Fruit fly (Drosophila melanogaster) whole organism, embryonic: ENCODE measurements around the gene Trm1.
A peak's percentile ranks its signal among the peaks of the same experiment; 100 is the strongest.

Experiments used
- Adf1 ChIP-seq: fragments of 200-800 bp; sonication (Bioruptor generic); IDR thresholded peaks from 2 replicates; pipeline ENCODE4 v1.3.6; 2022; ENCODE audit warnings: missing biosample characterization, missing genetic modification characterization
- CG10321 ChIP-seq: fragments of 200-800 bp; sonication (Bioruptor generic); IDR thresholded peaks from 2 replicates; pipeline ENCODE4 v1.3.6; 2022; ENCODE audit warnings: missing biosample characterization, missing genetic modification characterization
- CG10959 ChIP-seq: fragments of 200-800 bp; sonication (Bioruptor generic); IDR thresholded peaks from 2 replicates; pipeline ENCODE4 v1.3.6; 2022; ENCODE audit warnings: missing biosample characterization, missing genetic modification characterization
- CG11560 ChIP-seq: fragments of 200-800 bp; sonication (Bioruptor generic); IDR thresholded peaks from 3 replicates; pipeline ENCODE4 v1.3.6; 2022; ENCODE audit warnings: missing biosample characterization, missing genetic modification characterization
- CG11696 ChIP-seq: fragments of 200-800 bp; sonication (Bioruptor generic); IDR thresholded peaks from 2 replicates; pipeline ENCODE4 v1.3.6; 2022; ENCODE audit warnings: missing biosample characterization, missing genetic modification characterization
- CG12071 ChIP-seq: fragments of 200-800 bp; sonication (Bioruptor generic); optimal IDR thresholded peaks from 3 replicates; lab custom pipeline; 2018; ENCODE audit warnings: missing biosample characterization, mild to moderate bottlenecking, missing genetic modification characterization
- CG13296 ChIP-seq: fragments of 200-800 bp; sonication (Bioruptor generic); optimal IDR thresholded peaks from 3 replicates; lab custom pipeline; 2018; ENCODE audit warnings: missing biosample characterization, mild to moderate bottlenecking, missing genetic modification characterization
- CG13775 ChIP-seq: fragments of 200-800 bp; sonication (Bioruptor generic); optimal IDR thresholded peaks from 3 replicates; lab custom pipeline; 2017; ENCODE audit warnings: missing biosample characterization, mild to moderate bottlenecking, missing genetic modification characterization
- CG14965 ChIP-seq: fragments of 200-800 bp; sonication (Bioruptor generic); optimal IDR thresholded peaks from 2 replicates; lab custom pipeline; 2016; ENCODE audit warnings: missing biosample characterization, missing genetic modification characterization, borderline replicate concordance
- CG1647 ChIP-seq: fragments of 200-800 bp; sonication (Bioruptor generic); optimal IDR thresholded peaks from 3 replicates; lab custom pipeline; 2016; ENCODE audit warnings: missing biosample characterization, missing genetic modification characterization
- CG17328 ChIP-seq: fragments of 200-800 bp; sonication (Bioruptor generic); IDR thresholded peaks from 2 replicates; pipeline ENCODE4 v1.3.6; 2022; ENCODE audit warnings: missing biosample characterization, missing genetic modification characterization
- CG17359 ChIP-seq: fragments of 200-800 bp; sonication (Bioruptor generic); optimal IDR thresholded peaks from 3 replicates; lab custom pipeline; 2018; ENCODE audit warnings: missing biosample characterization, mild to moderate bottlenecking, missing genetic modification characterization, moderate library complexity
- CG17361 ChIP-seq: fragments of 200-800 bp; sonication (Bioruptor generic); IDR thresholded peaks from 3 replicates; pipeline ENCODE4 v1.3.6; 2022; ENCODE audit warnings: missing biosample characterization, missing genetic modification characterization
- CG18476 ChIP-seq: fragments of 200-800 bp; sonication (Bioruptor generic); optimal IDR thresholded peaks from 2 replicates; lab custom pipeline; 2016; ENCODE audit warnings: missing biosample characterization, mild to moderate bottlenecking, missing genetic modification characterization
- CG2120 ChIP-seq: fragments of 200-800 bp; sonication (Bioruptor generic); optimal IDR thresholded peaks from 3 replicates; lab custom pipeline; 2016; ENCODE audit warnings: missing biosample characterization, missing genetic modification characterization
- CG2199 ChIP-seq: fragments of 200-800 bp; sonication (Bioruptor generic); IDR thresholded peaks from 3 replicates; pipeline ENCODE4 v1.3.6; 2022; ENCODE audit warnings: missing biosample characterization, missing genetic modification characterization
- CG2678 ChIP-seq: fragments of 200-800 bp; sonication (Bioruptor generic); optimal IDR thresholded peaks from 3 replicates; lab custom pipeline; 2019; ENCODE audit warnings: missing biosample characterization, mild to moderate bottlenecking, missing genetic modification characterization, moderate library complexity
- CG3163 ChIP-seq: fragments of 200-800 bp; sonication (Bioruptor generic); optimal IDR thresholded peaks from 3 replicates; lab custom pipeline; 2016; ENCODE audit warnings: missing biosample characterization, missing genetic modification characterization
- CG4730 ChIP-seq: fragments of 200-800 bp; sonication (Bioruptor generic); IDR thresholded peaks from 2 replicates; pipeline ENCODE4 v1.3.6; 2022; ENCODE audit warnings: missing biosample characterization, missing genetic modification characterization
- CG5180 ChIP-seq: fragments of 200-800 bp; sonication (Bioruptor generic); optimal IDR thresholded peaks from 3 replicates; lab custom pipeline; 2017; ENCODE audit warnings: missing biosample characterization, missing genetic modification characterization, mild to moderate bottlenecking, moderate library complexity, missing genetic modification reagents
- CG5953 ChIP-seq: fragments of 200-800 bp; sonication (Bioruptor generic); IDR thresholded peaks from 2 replicates; pipeline ENCODE4 v1.3.6; 2022; ENCODE audit warnings: missing biosample characterization, missing genetic modification characterization
- CG7357 ChIP-seq: fragments of 200-800 bp; sonication (Bioruptor generic); IDR thresholded peaks from 3 replicates; pipeline ENCODE4 v1.3.6; 2022; ENCODE audit warnings: missing biosample characterization, missing genetic modification characterization
- CG7745 ChIP-seq: fragments of 200-800 bp; sonication (Bioruptor generic); optimal IDR thresholded peaks from 2 replicates; lab custom pipeline; 2018; ENCODE audit warnings: missing biosample characterization, mild to moderate bottlenecking, missing genetic modification characterization, moderate library complexity
- CG7963 ChIP-seq: fragments of 200-800 bp; sonication (Bioruptor generic); IDR thresholded peaks from 3 replicates; pipeline ENCODE4 v1.3.6; 2022; ENCODE audit warnings: missing biosample characterization, missing genetic modification characterization; ENCODE audit not compliant: partially characterized antibody
- CG9215 ChIP-seq: fragments of 200-800 bp; sonication (Bioruptor generic); IDR thresholded peaks from 2 replicates; pipeline ENCODE4 v1.3.6; 2022; ENCODE audit warnings: missing biosample characterization, missing genetic modification characterization
- CG9876 ChIP-seq: fragments of 200-800 bp; sonication (Bioruptor generic); optimal IDR thresholded peaks from 2 replicates; lab custom pipeline; 2016; ENCODE audit warnings: missing biosample characterization, missing genetic modification characterization
- Ets65A ChIP-seq: fragments of 200-800 bp; sonication (Bioruptor generic); peaks from one replicate; lab custom pipeline; 2016; ENCODE audit warnings: missing biosample characterization, missing genetic modification characterization
- HLH4C ChIP-seq: fragments of 200-800 bp; sonication (Bioruptor generic); IDR thresholded peaks from 3 replicates; pipeline ENCODE4 v1.3.6; 2022; ENCODE audit warnings: missing biosample characterization, missing genetic modification characterization; ENCODE audit not compliant: partially characterized antibody
- HLH54F ChIP-seq: fragments of 200-800 bp; sonication (Bioruptor generic); optimal IDR thresholded peaks from 3 replicates; lab custom pipeline; 2016; ENCODE audit warnings: missing biosample characterization, missing genetic modification characterization
- HLHmδ ChIP-seq: fragments of 200-800 bp; sonication (Bioruptor generic); optimal IDR thresholded peaks from 2 replicates; lab custom pipeline; 2018; ENCODE audit warnings: missing biosample characterization, mild to moderate bottlenecking, missing genetic modification characterization, moderate library complexity
- HmgD ChIP-seq: fragments of 200-800 bp; sonication (Bioruptor generic); optimal IDR thresholded peaks from 3 replicates; lab custom pipeline; 2016; ENCODE audit warnings: missing biosample characterization, missing genetic modification characterization
- Hr39 ChIP-seq: fragments of >200 bp; optimal IDR thresholded peaks from 2 replicates; lab custom pipeline; 2017
- Med ChIP-seq: fragments of 200-800 bp; sonication (Bioruptor generic); peaks from one replicate; lab custom pipeline; 2016; ENCODE audit warnings: missing biosample characterization, missing genetic modification characterization, mild to moderate bottlenecking, inconsistent platforms, moderate library complexity
- Meics ChIP-seq: fragments of 200-800 bp; sonication (Bioruptor generic); optimal IDR thresholded peaks from 2 replicates; lab custom pipeline; 2017; ENCODE audit warnings: missing biosample characterization, mild to moderate bottlenecking, missing genetic modification characterization
- NC2α ChIP-seq: fragments of 200-800 bp; sonication (Bioruptor generic); optimal IDR thresholded peaks from 2 replicates; lab custom pipeline; 2016; ENCODE audit warnings: missing biosample characterization, missing genetic modification characterization
- Ravus ChIP-seq: fragments of 200-800 bp; sonication (Bioruptor generic); IDR thresholded peaks from 2 replicates; pipeline ENCODE4 v1.3.6; 2022; ENCODE audit warnings: missing biosample characterization, missing genetic modification characterization
- Sox100B ChIP-seq: fragments of 200-800 bp; sonication (Bioruptor generic); optimal IDR thresholded peaks from 3 replicates; lab custom pipeline; 2018; ENCODE audit warnings: missing biosample characterization, mild to moderate bottlenecking, missing genetic modification characterization
- ab ChIP-seq: fragments of 200-800 bp; sonication (Bioruptor generic); optimal IDR thresholded peaks from 2 replicates; lab custom pipeline; 2016; ENCODE audit warnings: missing biosample characterization, missing genetic modification characterization
- ap ChIP-seq: fragments of 200-800 bp; sonication (Bioruptor generic); IDR thresholded peaks from 2 replicates; pipeline ENCODE4 v1.3.6; 2022; ENCODE audit warnings: missing biosample characterization, missing genetic modification characterization
- danr ChIP-seq: fragments of 200-800 bp; sonication (Bioruptor generic); IDR thresholded peaks from 2 replicates; pipeline ENCODE4 v1.3.6; 2022; ENCODE audit warnings: missing biosample characterization, missing genetic modification characterization
- emc ChIP-seq: fragments of 200-800 bp; sonication (Bioruptor generic); optimal IDR thresholded peaks from 2 replicates; lab custom pipeline; 2016; ENCODE audit warnings: missing biosample characterization, missing genetic modification characterization
- en ChIP-seq: fragments of 200-800 bp; sonication (Bioruptor generic); optimal IDR thresholded peaks from 2 replicates; lab custom pipeline; 2016; ENCODE audit warnings: missing biosample characterization, missing genetic modification characterization
- esg ChIP-seq: fragments of 200-800 bp; sonication (Bioruptor generic); conservative IDR thresholded peaks from 2 replicates; pipeline ENCODE4 v1.3.6; 2022; ENCODE audit warnings: missing biosample characterization, missing genetic modification characterization
- gfzf ChIP-seq: fragments of 200-800 bp; sonication (Bioruptor generic); optimal IDR thresholded peaks from 2 replicates; lab custom pipeline; 2016; ENCODE audit warnings: missing biosample characterization, mild to moderate bottlenecking, missing genetic modification characterization, moderate library complexity
- inv ChIP-seq: fragments of 200-800 bp; sonication (Bioruptor generic); IDR thresholded peaks from 2 replicates; pipeline ENCODE4 v1.3.6; 2022; ENCODE audit warnings: missing biosample characterization, missing genetic modification characterization; ENCODE audit not compliant: partially characterized antibody
- mam ChIP-seq: fragments of 200-800 bp; sonication (Bioruptor generic); optimal IDR thresholded peaks from 3 replicates; lab custom pipeline; 2016; ENCODE audit warnings: missing biosample characterization, missing genetic modification characterization
- nerfin-2 ChIP-seq: fragments of 200-800 bp; sonication (Bioruptor generic); IDR thresholded peaks from 2 replicates; pipeline ENCODE4 v1.3.6; 2022; ENCODE audit warnings: missing biosample characterization, missing genetic modification characterization; ENCODE audit not compliant: partially characterized antibody
- pita ChIP-seq: fragments of 200-800 bp; sonication (Bioruptor generic); optimal IDR thresholded peaks from 2 replicates; lab custom pipeline; 2017; ENCODE audit warnings: missing biosample characterization, mild to moderate bottlenecking, missing genetic modification characterization
- ro ChIP-seq: fragments of 200-800 bp; sonication (Bioruptor generic); IDR thresholded peaks from 2 replicates; pipeline ENCODE4 v1.3.6; 2022; ENCODE audit warnings: missing biosample characterization, missing genetic modification characterization
- sob ChIP-seq: fragments of 200-800 bp; sonication (Bioruptor generic); IDR thresholded peaks from 2 replicates; pipeline ENCODE4 v1.3.6; 2022; ENCODE audit warnings: missing biosample characterization, missing genetic modification characterization
- tx ChIP-seq: fragments of 200-800 bp; sonication (Bioruptor generic); optimal IDR thresholded peaks from 2 replicates; lab custom pipeline; 2016; ENCODE audit warnings: missing biosample characterization, missing genetic modification characterization
- usp ChIP-seq: fragments of >200 bp; optimal IDR thresholded peaks from 2 replicates; lab custom pipeline; 2017; ENCODE audit warnings: missing biosample characterization, missing genetic modification characterization
- zfh1 ChIP-seq: fragments of 200-800 bp; sonication (Bioruptor generic); IDR thresholded peaks from 3 replicates; pipeline ENCODE4 v1.3.6; 2022; ENCODE audit warnings: missing biosample characterization, missing genetic modification characterization

Trm1 gene

DNA sequence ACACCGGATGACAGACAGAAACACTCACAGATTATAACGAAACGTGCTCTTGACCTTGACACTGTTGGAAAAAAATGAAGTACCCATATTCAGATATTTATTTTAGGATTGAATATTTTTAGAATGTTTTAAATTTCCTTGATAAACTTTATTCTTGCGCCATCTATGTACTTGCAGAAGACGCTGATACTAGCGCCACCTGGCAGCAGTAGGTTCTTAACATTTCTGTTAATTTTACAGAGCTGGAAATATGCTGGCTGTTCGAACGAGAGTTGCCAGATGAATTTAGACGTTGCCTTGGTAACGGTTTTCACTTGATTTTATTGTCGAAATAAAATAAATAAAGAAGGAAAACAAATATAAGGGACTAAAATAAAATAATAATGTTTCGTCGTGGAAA is 3.3 kb upstream of the Trm1 start, which contains the start of gene Fam92 (continued):
- no peak for TF ChIP-seq CG5180 (GFP tag; lab: Kevin White, UChicago)
- TF ChIP-seq ro (GFP tag; lab: Robert Waterston, UW), result no peak
- peak; percentile 0 for TF ChIP-seq HmgD
- TF ChIP-seq Adf1 (GFP tag; lab: Robert Waterston, UW), result no peak; the same call in 1 of the 2 replicates
- peak; percentile 49 for TF ChIP-seq CG2678 (tag; lab: Kevin White, UChicago)
- no peak for TF ChIP-seq CG11560 (tag; lab: Robert Waterston, UW)
- no peak for TF ChIP-seq CG5953 (GFP tag; lab: Robert Waterston, UW)
- peak; percentile 89 for TF ChIP-seq Ets65A (GFP tag; lab: Kevin White, UChicago)
- no peak for TF ChIP-seq tx (GFP tag; lab: Kevin White, UChicago)
- TF ChIP-seq CG4730 (GFP tag; lab: Robert Waterston, UW), result no peak
- no peak for TF ChIP-seq CG14965
- TF ChIP-seq CG2199 (GFP tag; lab: Robert Waterston, UW), result 0 out of 3 replicates have a peak, but pooled peaks have one; percentile 39
- TF ChIP-seq CG17359, result peak; percentile 67
- no peak for TF ChIP-seq esg (GFP tag; lab: Robert Waterston, UW)
- no peak for TF ChIP-seq CG3163 (GFP tag; lab: Kevin White, UChicago)
- no peak for TF ChIP-seq CG9876
- TF ChIP-seq CG17361, result peak; percentile 49; the same call in 1 of the 3 replicates
- TF ChIP-seq ap (GFP tag; lab: Robert Waterston, UW), result no peak
- no peak for TF ChIP-seq CG18476 (GFP tag; lab: Kevin White, UChicago)
- TF ChIP-seq mam (GFP tag; lab: Kevin White, UChicago), result peak; percentile 46
- TF ChIP-seq ab (GFP tag; lab: Kevin White, UChicago), result no peak
- peak; percentile 92 for TF ChIP-seq Med (GFP tag; lab: Kevin White, UChicago)
- no peak for TF ChIP-seq Hr39 (lab: Kevin White, UChicago)
- peak; percentile 11 for TF ChIP-seq pita (GFP tag; lab: Kevin White, UChicago)
- TF ChIP-seq HLHmδ, result no peak
- TF ChIP-seq zfh1 (GFP tag; lab: Robert Waterston, UW), result no peak; the same call in 2 of the 3 replicates
- TF ChIP-seq NC2α (GFP tag; lab: Kevin White, UChicago), result peak; percentile 41
- peak; percentile 47 for TF ChIP-seq CG2120
- TF ChIP-seq sob (GFP tag; lab: Robert Waterston, UW), result peak; percentile 38; the same call in 1 of the 2 replicates
- no peak for TF ChIP-seq CG10959 (GFP tag; lab: Robert Waterston, UW)
- peak; percentile 10 for TF ChIP-seq Sox100B (GFP tag; lab: Kevin White, UChicago)
- TF ChIP-seq emc (GFP tag; lab: Kevin White, UChicago), result no peak
- no peak for TF ChIP-seq nerfin-2 (GFP tag; lab: Robert Waterston, UW)
- TF ChIP-seq Meics, result peak; percentile 56
- TF ChIP-seq Ravus (GFP tag; lab: Robert Waterston, UW), result no peak
- TF ChIP-seq en (GFP tag; lab: Kevin White, UChicago), result peak; percentile 39
- no peak for TF ChIP-seq CG13775
- no peak for TF ChIP-seq CG7963 (GFP tag; lab: Robert Waterston, UW)
- no peak for TF ChIP-seq inv
- no peak for TF ChIP-seq CG11696 (GFP tag; lab: Robert Waterston, UW)
- no peak for TF ChIP-seq CG9215 (GFP tag; lab: Robert Waterston, UW)
- no peak for TF ChIP-seq danr (GFP tag; lab: Robert Waterston, UW)
- no peak for TF ChIP-seq usp
- TF ChIP-seq CG7357, result no peak
- no peak for TF ChIP-seq CG10321
- peak; percentile 34; the same call in 1 of the 2 replicates for TF ChIP-seq CG17328 (GFP tag; lab: Robert Waterston, UW)
- TF ChIP-seq CG1647, result no peak
- TF ChIP-seq CG13296 (GFP tag; lab: Kevin White, UChicago), result peak; percentile 21
- TF ChIP-seq CG12071 (GFP tag; lab: Kevin White, UChicago), result no peak
- TF ChIP-seq CG7745, result no peak
- TF ChIP-seq HLH54F (GFP tag; lab: Kevin White, UChicago), result peak; percentile 22
- TF ChIP-seq HLH4C, result no peak
- peak; percentile 15 for TF ChIP-seq gfzf (GFP tag; lab: Kevin White, UChicago)
